Worm (Caenorhabditis elegans): ENCODE results near the gene R05A10.2.

DNA sequence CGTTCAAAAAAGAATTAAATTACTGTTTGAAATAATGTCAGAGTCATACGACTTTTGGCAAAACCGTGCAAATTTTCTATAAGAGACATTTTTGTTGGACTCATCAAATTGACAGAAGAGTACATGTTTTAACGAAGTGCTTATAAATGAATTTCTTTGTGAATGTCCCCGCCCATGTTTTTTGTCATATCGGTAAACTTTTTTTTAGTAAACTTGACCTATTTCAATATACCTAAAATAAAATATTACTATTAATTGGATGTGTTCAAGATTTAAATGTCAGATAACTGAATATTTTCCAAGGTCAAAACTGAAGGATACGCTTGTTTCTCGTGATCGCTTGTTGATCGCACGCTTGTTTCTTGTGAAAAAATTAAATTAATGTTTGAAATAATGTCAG, 19.0 kb upstream of the R05A10.2 start, which contains the start of gene R05A10.8:
- no peak for TF ChIP-seq elt-1 (tag; optimal IDR thresholded peaks at IDR 0.05; ENCODE audit: borderline replicate concordance, insufficient read depth)
- no peak for TF ChIP-seq unc-62 (GFP tag; optimal IDR thresholded peaks at IDR 0.05)
- no peak for TF ChIP-seq pha-4 (tag; optimal IDR thresholded peaks at IDR 0.05)
- no peak for TF ChIP-seq nhr-2 (tag; optimal IDR thresholded peaks at IDR 0.05)
- no peak for TF ChIP-seq nhr-237 (tag; optimal IDR thresholded peaks at IDR 0.05)
- TF ChIP-seq nhr-12 (tag; optimal IDR thresholded peaks at IDR 0.05) = no peak
- TF ChIP-seq blmp-1 (tag; optimal IDR thresholded peaks at IDR 0.05) = no peak
- no peak for TF ChIP-seq zip-8 (tag; optimal IDR thresholded peaks at IDR 0.05)
- TF ChIP-seq bed-3 (GFP tag; optimal IDR thresholded peaks at IDR 0.05) = no peak
- no peak for TF ChIP-seq lsy-2 (tag; optimal IDR thresholded peaks at IDR 0.05)
- no peak for TF ChIP-seq nhr-76 (tag; optimal IDR thresholded peaks at IDR 0.05)
- no peak for TF ChIP-seq ham-2 (GFP tag; optimal IDR thresholded peaks at IDR 0.05)
- no peak for TF ChIP-seq snpc-4 (tag; optimal IDR thresholded peaks at IDR 0.05)
